Fruit fly (Drosophila melanogaster) S2 (cell line): Measurements from ENCODE around the gene CG2278.

Experiments
- CG8478 ChIP-seq: fragments of >200 bp; optimal IDR thresholded peaks from 2 replicates; lab custom pipeline; 2018
- CTCF ChIP-seq, 2 experiments: fragments of >200 bp; optimal IDR thresholded peaks; 2 replicates each; lab custom pipeline; 2018

DNA sequence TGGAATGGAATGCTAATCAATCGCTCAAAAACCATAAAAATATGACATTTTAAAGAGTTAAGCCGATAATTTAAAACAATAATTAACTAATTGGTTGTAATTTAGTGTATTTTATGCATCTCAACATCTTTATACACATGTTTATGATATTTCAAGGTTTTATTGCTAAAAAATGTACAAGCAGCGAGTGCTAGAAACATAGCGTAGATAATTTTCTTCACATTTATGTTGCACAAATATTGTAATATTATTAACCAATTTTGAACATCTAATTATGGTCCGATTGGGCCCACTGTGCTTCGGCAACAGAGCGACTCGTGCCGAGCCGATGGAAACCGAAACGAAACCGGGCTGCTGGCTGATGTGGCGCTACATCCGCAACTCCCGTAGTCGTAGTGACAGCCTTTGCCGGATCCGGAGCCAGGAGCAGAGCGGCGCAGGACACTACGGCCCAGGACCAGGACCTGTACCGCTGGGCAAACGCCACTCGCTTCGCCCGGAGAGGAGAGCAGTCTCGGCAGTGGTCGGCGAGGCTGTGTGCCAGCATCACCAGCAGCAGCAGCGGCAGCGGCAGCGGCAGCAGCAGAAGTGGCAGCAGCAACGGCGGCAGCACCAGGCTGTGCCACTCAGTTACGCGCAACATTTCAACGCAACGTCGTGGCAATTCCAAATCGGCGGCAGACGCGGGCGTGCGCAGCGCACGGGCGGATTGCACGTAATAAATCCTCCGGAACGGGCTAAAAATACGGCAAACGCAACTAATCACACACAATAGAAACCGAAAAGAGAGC lies 8.3 kb upstream of the CG2278 start, which contains the start of gene sdt:
- TF ChIP-seq CG8478 (lab: Kevin White, UChicago) = no peak
- TF ChIP-seq CTCF (optimal IDR thresholded peaks at IDR 0.05; lab: Kevin White, UChicago) = no peak
